Fruit fly (Drosophila melanogaster) S2 (cell line): ENCODE measurements around the gene CtsK1.

Experiments
- CG8478 ChIP-seq: fragments of >200 bp; optimal IDR thresholded peaks from 2 replicates; lab custom pipeline; 2018
- CTCF ChIP-seq, 2 experiments: fragments of >200 bp; optimal IDR thresholded peaks; 2 replicates each; lab custom pipeline; 2018

dm6 chr3L:13965502-13965843, 28.6 kb upstream of the CtsK1 start:
- TF ChIP-seq CTCF (optimal IDR thresholded peaks at IDR 0.05; lab: Kevin White, UChicago): no peak
- no peak for TF ChIP-seq CG8478 (lab: Kevin White, UChicago)
